Fruit fly (Drosophila melanogaster): Measurements from ENCODE around the gene Hsp83.

The Hsp83 gene

DNA sequence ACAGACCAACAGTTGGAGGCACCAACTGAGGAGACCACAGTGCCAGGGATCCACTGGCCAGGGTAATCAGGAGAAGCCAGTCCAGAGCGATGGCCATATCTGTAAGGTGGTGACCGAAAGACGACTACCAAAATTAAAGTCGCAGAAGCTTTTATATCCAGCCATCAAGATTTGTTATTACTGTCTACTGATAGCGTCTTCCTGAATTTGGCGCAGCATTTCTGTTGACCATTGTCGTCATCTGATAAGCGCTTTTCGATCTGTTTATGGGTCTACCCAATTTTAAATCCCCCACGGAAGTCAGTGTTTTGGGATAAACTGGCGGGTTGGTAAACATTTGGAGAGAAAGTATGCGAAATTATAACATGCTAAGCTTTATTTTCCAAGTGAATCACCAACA lies 20.3 kb upstream of the Hsp83 start, which contains the start of gene CG14963:
CG14963 (minus strand) TSS at position 101 of the 400 bp plus-strand sequence.
- TF ChIP-seq CG17801 (GFP tag; optimal IDR thresholded peaks at IDR 0.05; ENCODE audit: partially characterized antibody) = no peak

DNA sequence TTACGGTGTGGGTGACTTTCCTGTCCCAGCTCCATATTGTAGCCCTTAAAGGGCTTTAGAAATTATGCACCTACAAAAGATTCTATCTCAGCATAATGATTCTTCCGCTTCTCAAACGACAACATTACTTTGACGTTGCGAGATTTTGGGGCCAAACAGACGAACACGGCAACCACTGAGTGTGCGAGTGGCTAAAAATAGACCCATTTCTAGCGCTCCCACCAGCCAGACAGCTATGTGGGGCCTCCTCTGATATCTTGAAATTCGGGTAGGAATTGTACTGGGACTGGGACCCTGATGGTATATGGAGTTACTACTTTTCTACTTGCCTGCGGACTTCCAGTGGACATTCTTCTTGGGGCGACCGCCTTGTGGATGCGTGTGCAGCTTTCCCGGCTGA lies 14.9 kb upstream of the Hsp83 start:
- TF ChIP-seq CG17801 (GFP tag; optimal IDR thresholded peaks at IDR 0.05; ENCODE audit: partially characterized antibody) = no peak

DNA sequence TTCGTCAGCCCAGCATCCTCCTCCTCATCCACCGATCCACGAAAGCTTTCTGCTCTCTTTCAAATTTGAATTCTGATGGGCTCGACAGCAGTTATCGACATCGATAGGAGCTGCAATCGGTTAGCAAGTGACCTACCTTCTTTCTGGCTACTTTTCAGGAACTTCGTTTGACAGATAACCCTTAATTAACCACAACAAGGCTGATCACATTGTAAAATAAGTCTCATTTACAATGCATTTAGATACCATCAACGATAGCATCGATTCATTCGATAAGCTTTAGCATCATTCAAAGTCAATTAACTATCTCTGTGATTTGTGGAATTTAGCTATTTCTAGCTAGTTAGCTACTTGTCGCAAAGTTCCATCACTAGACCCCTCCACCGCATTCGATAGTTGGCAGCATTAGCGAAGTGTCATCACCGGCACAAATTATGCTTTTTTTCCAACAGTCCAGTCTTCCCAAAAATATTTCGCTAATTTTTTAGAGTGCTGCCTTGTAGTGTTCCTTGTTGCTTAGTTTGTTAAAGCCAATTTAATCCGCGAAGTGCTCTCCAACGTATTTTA lies 14.2 kb upstream of the Hsp83 start, which contains the start of the genes MnM and Girdin:
MnM (minus strand) TSS at position 51 of the 567 bp plus-strand sequence.
Girdin (plus strand) TSS at position 401 of the 567 bp plus-strand sequence.
- TF ChIP-seq CG17801 (GFP tag; optimal IDR thresholded peaks at IDR 0.05; ENCODE audit: partially characterized antibody) = no peak

DNA sequence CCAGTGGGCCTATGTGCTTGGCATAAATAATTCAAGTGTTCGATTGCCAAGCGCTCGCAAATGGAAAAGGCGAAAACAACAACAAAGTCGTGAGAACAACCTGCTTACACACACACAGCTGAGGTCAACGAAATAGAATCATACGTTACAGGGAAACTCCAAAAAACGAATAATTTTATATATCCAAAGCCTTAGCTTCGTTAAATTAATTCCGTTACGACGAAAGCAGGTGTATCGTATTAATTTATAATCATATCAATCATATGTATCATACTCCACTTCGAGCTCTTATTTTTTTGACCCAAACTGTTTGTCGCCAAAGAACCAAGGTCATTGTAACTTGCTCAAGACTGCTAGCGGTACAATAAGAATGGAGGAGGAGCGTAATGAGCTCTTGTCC lies 13.3 kb upstream of the Hsp83 start:
- peak; percentile 92 for TF ChIP-seq CG17801 (GFP tag; optimal IDR thresholded peaks at IDR 0.05; ENCODE audit: partially characterized antibody)

DNA sequence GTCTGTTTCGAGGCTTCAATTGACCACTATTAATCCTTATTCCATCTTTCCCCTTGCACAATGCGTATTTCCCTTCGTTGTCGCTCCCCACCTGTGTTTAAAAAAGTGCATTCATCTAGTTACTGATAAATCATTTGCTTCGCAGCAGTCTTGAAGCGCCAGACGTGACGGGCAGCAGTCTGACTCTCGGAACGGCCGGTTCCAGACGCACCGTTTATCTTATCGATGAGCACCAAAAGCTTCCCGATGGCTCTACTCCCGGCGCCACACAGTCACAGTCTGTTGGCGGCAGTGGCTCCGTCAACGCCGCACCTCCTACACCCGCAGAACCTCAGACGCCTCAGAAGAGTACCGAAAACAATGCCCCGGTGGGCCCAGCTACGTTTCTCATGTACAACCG lies 8.7 kb upstream of the Hsp83 start, which contains the start of gene CG42494:
CG42494 (plus strand) TSS at position 301 of the 400 bp plus-strand sequence.
- no peak for TF ChIP-seq CG17801 (GFP tag; optimal IDR thresholded peaks at IDR 0.05; ENCODE audit: partially characterized antibody)

DNA sequence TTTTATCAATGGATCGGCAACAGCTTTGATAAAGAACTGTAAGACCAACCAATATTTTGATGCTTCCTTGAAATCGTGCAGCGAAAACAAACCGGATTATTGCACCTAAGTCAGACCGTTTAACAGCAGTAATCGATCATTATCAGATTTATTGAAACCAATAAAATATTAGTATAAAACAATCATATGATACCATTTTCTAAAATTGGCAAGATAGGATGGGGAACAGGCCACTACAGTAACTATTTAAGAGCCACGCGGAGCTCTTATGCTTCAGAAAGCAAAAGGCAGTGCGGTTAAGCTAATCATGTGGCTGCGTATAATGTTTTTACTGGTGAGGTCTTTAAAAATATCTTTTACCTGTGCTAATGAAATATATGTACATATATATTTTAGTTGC lies 6.4 kb upstream of the Hsp83 start, which contains the start of gene CG32284:
CG32284 (plus strand) TSS at position 301 of the 400 bp plus-strand sequence.
- TF ChIP-seq CG17801 (GFP tag; optimal IDR thresholded peaks at IDR 0.05; ENCODE audit: partially characterized antibody) = no peak

DNA sequence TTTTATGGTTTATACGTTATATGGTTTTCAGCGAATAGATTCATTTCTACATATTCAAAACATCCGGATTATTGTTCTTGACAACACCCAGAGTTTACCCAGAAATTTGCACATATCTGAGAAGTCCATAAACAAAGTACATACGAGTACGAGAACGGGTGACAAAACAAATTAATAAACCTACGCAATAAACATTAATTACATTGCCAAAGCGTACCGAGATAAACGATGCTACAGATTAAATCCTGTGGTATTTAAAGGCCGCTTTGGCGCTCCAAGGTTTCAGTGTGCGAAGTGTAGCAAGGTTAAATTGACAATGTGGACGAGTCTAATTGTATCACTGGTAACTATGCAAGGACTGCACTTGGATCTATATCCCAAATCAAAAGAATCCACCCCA lies 5.5 kb upstream of the Hsp83 start, which contains the start of gene CG14957:
CG14957 (plus strand) TSS at position 301 of the 400 bp plus-strand sequence.
- TF ChIP-seq CG17801 (GFP tag; optimal IDR thresholded peaks at IDR 0.05; ENCODE audit: partially characterized antibody) = no peak

DNA sequence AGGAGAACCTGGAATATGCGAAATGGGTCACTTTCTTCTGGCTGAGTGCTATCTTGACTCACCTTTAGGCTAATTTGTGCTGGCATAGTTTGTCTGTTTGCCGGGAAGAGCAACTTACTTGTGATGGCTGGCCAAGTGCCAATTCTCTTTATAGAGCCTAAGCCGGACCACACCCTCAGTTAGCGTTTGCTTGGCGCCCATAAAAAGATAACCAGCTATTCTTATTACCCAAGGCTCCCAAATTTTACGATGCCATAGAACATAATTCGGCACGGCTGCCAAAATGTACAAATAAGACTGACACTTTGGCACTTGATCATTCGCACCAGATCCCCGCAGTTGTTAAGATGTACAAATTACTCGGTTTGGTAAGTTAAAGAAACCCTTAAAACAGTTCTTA lies 3.1 kb upstream of the Hsp83 start, which contains the start of the genes CG42525 and CG14958:
CG42525 (minus strand) TSS at position 101 of the 400 bp plus-strand sequence.
CG14958 (plus strand) TSS at position 332 of the 400 bp plus-strand sequence.
- no peak for TF ChIP-seq CG17801 (GFP tag; optimal IDR thresholded peaks at IDR 0.05; ENCODE audit: partially characterized antibody)

DNA sequence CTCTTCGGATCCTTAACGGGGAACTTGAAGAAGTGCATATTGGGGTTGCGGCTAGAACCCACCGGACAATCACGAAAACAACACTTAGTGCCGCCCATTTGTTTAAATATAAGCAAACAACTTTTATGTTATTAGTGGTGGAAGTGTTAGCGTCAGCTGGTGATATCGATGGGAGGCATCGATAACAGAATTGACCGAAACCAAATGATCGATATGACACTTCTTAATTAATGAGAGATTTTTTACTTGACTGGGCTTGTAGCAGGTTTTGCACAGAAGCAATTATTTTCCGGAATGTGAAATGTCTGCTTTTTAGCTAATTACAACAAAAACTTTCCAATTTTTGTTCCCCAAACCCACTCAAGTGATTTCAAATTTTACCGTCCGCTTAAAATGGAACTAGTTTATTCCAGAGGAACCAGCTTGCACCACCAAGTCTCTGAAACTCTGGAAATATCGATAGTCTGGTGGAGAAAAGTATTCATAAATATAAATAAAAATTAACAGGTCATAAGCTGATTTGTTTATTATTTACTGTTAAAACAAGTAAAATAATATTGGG lies 355 bp upstream of the Hsp83 start, which contains the start of gene CG14965:
CG14965 (minus strand) TSS at position 159 of the 562 bp plus-strand sequence.
- no peak for TF ChIP-seq CG17801 (GFP tag; optimal IDR thresholded peaks at IDR 0.05; ENCODE audit: partially characterized antibody)

DNA sequence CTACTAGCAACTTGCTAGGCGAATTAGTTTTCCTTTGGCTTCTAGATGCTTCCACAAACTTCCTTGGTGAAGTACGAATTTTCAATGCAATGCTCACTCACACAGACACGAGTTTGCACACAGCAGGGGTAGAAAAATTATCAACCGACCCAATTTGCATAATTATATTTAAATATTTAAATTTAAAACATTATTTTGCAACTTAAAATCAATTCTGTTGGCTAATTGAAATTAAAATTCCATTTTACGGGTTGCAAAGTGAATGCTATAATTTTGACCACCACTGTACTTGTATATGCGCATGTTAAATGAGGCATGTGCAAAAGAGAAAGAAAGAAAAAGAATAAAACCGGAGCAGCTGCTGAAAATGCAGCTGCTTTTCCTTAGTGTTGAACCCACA lies 1.3 kb downstream of the Hsp83 start:
- peak; percentile 86 for TF ChIP-seq CG17801 (GFP tag; optimal IDR thresholded peaks at IDR 0.05; ENCODE audit: partially characterized antibody)

DNA sequence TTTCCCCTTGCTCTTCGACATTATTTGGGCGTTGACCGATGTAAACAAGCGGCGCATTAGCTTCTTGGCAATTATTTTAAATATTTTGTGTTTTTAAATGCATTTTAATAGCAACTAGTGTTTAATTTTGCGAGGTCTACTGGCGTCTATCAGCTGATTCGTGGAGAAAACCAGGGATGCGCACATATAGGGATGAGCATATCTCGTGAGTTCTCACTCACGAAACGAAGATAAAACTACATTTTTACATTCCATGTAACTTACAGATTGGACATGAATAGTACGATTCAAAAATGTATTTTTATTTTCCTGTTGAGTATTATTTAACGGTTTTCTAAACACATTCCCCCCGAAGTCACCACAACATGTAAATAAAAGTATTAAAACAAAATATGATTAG lies 4.7 kb downstream of the Hsp83 start, which contains the start of gene CG14966:
CG14966 (minus strand) TSS at position 168 of the 400 bp plus-strand sequence.
- peak; percentile 58 for TF ChIP-seq CG17801 (GFP tag; optimal IDR thresholded peaks at IDR 0.05; ENCODE audit: partially characterized antibody)

DNA sequence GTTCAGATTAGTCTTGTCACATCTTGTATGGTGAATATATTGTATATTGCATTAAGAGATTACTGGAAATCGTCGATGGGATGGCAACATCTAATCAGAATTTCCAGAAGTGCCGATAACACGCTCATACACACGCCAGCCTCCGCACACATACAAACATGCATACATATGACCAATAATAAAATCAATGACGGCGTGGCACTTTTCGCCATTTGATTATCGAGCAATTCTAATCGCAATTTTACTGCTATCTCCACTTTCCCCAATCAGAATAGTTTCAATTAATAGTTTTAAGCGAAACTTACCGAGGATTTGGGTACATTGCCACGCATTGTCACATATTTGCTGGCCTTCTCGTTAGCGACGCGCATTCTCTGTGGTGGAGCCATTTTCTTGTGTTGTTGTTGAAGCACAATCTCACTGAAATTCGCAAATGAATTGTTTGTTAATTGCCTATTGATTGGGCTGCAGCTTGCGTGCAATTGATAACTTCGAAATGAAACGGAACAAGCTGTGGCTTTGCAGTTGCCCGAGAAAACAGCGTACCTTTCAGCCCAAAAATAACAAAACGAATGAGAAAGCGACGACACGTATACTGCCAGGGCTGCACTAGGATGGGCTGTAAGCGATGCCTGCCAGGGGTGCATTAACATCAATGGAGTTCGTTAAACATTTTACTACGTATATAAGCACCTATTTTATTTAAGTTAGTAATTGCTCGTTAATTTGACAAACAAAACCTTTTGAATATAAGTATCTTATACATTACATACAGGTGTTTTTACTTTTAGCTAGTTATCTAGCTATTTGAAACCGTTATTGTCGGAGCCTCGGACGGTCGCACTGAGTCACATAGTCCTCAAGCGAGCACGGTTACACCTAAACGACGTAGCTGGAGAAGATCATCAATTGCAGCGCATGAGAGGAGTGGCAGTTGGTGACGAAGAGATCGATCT lies 6.0 kb downstream of the Hsp83 start, which contains the start of the genes CG32276 and gry:
CG32276 (minus strand) TSS at position 601 of the 956 bp plus-strand sequence.
gry (plus strand) TSS at position 644 of the 956 bp plus-strand sequence.
- TF ChIP-seq CG17801 (GFP tag; optimal IDR thresholded peaks at IDR 0.05; ENCODE audit: partially characterized antibody) = peak; percentile 89

DNA sequence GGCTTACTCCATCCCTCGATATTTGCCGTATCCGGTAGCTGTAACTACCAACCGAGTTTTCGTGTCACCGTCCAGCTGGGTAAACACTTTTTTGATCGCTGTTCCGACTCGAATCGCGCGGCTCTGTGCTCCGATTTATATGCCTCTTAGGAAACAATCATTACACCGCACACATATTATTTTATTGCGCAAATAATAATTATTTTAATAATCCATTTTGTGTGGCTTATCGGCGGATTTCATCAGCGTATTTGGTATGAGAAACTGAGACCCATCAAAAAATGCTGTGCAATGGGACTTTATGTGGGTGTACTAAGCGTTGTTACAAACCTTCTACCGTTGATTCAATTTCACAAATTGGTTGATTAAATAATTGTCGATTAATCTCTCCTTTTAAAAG lies 10.3 kb downstream of the Hsp83 start, which contains the start of gene CG32271:
CG32271 (minus strand) TSS at position 101 of the 400 bp plus-strand sequence.
- no peak for TF ChIP-seq CG17801 (GFP tag; optimal IDR thresholded peaks at IDR 0.05; ENCODE audit: partially characterized antibody)

DNA sequence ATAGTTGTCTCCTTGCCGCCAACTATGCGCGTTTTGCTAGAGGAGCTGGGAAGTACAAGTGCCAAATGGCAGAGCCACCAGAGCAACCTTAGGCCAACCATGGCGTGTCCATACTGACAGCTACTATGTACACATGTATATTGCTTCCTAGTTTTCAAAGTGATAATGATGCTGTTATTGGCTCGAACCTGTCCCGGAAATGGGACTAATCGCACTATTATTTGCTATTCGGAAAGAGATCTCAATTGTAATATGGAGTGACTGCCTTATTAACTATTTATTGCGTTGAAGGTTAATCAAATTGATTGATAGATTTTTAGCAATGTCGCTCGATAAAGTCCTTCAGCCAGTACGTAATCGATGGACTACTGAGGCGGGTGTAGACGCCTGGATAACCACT lies 11.6 kb downstream of the Hsp83 start, which contains the start of gene CG33159:
CG33159 (minus strand) TSS at position 101 of the 400 bp plus-strand sequence.
- TF ChIP-seq CG17801 (GFP tag; optimal IDR thresholded peaks at IDR 0.05; ENCODE audit: partially characterized antibody) = no peak

Measured in ovary, adult (tissue).